Worm (Caenorhabditis elegans): ENCODE measurements around the gene Y44A6D.5.

ce11 chrV:20770061-20770460 is 32.7 kb downstream of the Y44A6D.5 start, which contains the start of gene elp-1:
- no peak for TF ChIP-seq fkh-10 (GFP tag; optimal IDR thresholded peaks at IDR 0.05)
- no peak for TF ChIP-seq skn-1 (tag; optimal IDR thresholded peaks at IDR 0.05)
- no peak for TF ChIP-seq pha-4 (tag; optimal IDR thresholded peaks at IDR 0.05)
- TF ChIP-seq nhr-237 (tag; optimal IDR thresholded peaks at IDR 0.05), result no peak
